Fruit fly (Drosophila melanogaster) whole organism, embryonic: ENCODE results near the gene IKKepsilon.

Experiments used
- Abd-B ChIP-seq: fragments of 200-800 bp; sonication (Bioruptor generic); optimal IDR thresholded peaks from 2 replicates; lab custom pipeline; 2018; ENCODE audit warnings: missing biosample characterization, mild to moderate bottlenecking, missing genetic modification characterization, moderate library complexity
- Ada2b ChIP-seq: fragments of 200-800 bp; sonication (Bioruptor generic); IDR thresholded peaks from 2 replicates; pipeline ENCODE4 v1.3.6; 2022; ENCODE audit warnings: missing biosample characterization, missing genetic modification characterization
- Bdp1 ChIP-seq: fragments of 200-800 bp; sonication (Bioruptor generic); optimal IDR thresholded peaks from 3 replicates; lab custom pipeline; 2016; ENCODE audit warnings: missing biosample characterization, missing genetic modification characterization
- CG10366 ChIP-seq: fragments of 200-800 bp; sonication (Bioruptor generic); IDR thresholded peaks from 2 replicates; pipeline ENCODE4 v1.3.6; 2022; ENCODE audit warnings: missing biosample characterization, missing genetic modification characterization
- CG10462 ChIP-seq: fragments of 200-800 bp; sonication (Bioruptor generic); optimal IDR thresholded peaks from 2 replicates; lab custom pipeline; 2016; ENCODE audit warnings: missing biosample characterization, missing genetic modification characterization
- CG10959 ChIP-seq: fragments of 200-800 bp; sonication (Bioruptor generic); IDR thresholded peaks from 2 replicates; pipeline ENCODE4 v1.3.6; 2022; ENCODE audit warnings: missing biosample characterization, missing genetic modification characterization
- CG14014 ChIP-seq: fragments of 200-800 bp; sonication (Bioruptor generic); IDR thresholded peaks from 2 replicates; pipeline ENCODE4 v1.3.6; 2022; ENCODE audit warnings: missing biosample characterization, missing genetic modification characterization
- CG15073 ChIP-seq: fragments of 200-800 bp; sonication (Bioruptor generic); optimal IDR thresholded peaks from 2 replicates; lab custom pipeline; 2016; ENCODE audit warnings: missing biosample characterization, missing genetic modification characterization
- CG15269 ChIP-seq: fragments of 200-800 bp; sonication (Bioruptor generic); optimal IDR thresholded peaks from 2 replicates; lab custom pipeline; 2018; ENCODE audit warnings: missing biosample characterization, mild to moderate bottlenecking, missing genetic modification characterization, moderate library complexity
- CG15601 ChIP-seq: fragments of 200-800 bp; sonication (Bioruptor generic); optimal IDR thresholded peaks from 3 replicates; lab custom pipeline; 2019; ENCODE audit warnings: missing biosample characterization, mild to moderate bottlenecking, missing genetic modification characterization, moderate library complexity
- CG2712 ChIP-seq: fragments of 200-800 bp; optimal IDR thresholded peaks from 3 replicates; lab custom pipeline; 2019; ENCODE audit warnings: missing biosample characterization, mild to moderate bottlenecking, missing genetic modification characterization, moderate library complexity
- CG30020 ChIP-seq: fragments of 200-800 bp; optimal IDR thresholded peaks from 2 replicates; lab custom pipeline; 2019; ENCODE audit warnings: missing biosample characterization, mild to moderate bottlenecking, missing genetic modification characterization, moderate library complexity
- CG33557 ChIP-seq: fragments of 200-800 bp; sonication (Bioruptor generic); optimal IDR thresholded peaks from 2 replicates; lab custom pipeline; 2019; ENCODE audit warnings: missing biosample characterization, mild to moderate bottlenecking, missing genetic modification characterization, moderate library complexity
- CG34376 ChIP-seq: fragments of 200-800 bp; sonication (Bioruptor generic); optimal IDR thresholded peaks from 2 replicates; lab custom pipeline; 2018; ENCODE audit warnings: missing biosample characterization, mild to moderate bottlenecking, missing genetic modification characterization
- CG3838 ChIP-seq: fragments of 200-800 bp; sonication (Bioruptor generic); optimal IDR thresholded peaks from 3 replicates; lab custom pipeline; 2016; ENCODE audit warnings: missing biosample characterization, missing genetic modification characterization
- CG4360 ChIP-seq: fragments of 200-800 bp; sonication (Bioruptor generic); IDR thresholded peaks from 2 replicates; pipeline ENCODE4 v1.3.6; 2022; ENCODE audit warnings: missing biosample characterization, missing genetic modification characterization
- CG4707 ChIP-seq: fragments of 200-800 bp; sonication (Bioruptor generic); optimal IDR thresholded peaks from 2 replicates; lab custom pipeline; 2018; ENCODE audit warnings: missing biosample characterization, mild to moderate bottlenecking, missing genetic modification characterization, moderate library complexity
- CG8089 ChIP-seq: fragments of 200-800 bp; sonication (Bioruptor generic); optimal IDR thresholded peaks from 3 replicates; lab custom pipeline; 2016; ENCODE audit warnings: missing biosample characterization, missing genetic modification characterization
- E2f1 ChIP-seq: fragments of 200-800 bp; sonication (Bioruptor generic); IDR thresholded peaks from 2 replicates; pipeline ENCODE4 v1.3.6; 2022; ENCODE audit warnings: missing biosample characterization, missing genetic modification characterization
- Hey ChIP-seq: fragments of 200-800 bp; sonication (Bioruptor generic); optimal IDR thresholded peaks from 3 replicates; lab custom pipeline; 2018; ENCODE audit warnings: missing biosample characterization, mild to moderate bottlenecking, missing genetic modification characterization
- Hmr ChIP-seq: fragments of 200-800 bp; sonication (Bioruptor generic); optimal IDR thresholded peaks from 3 replicates; lab custom pipeline; 2017; ENCODE audit warnings: mild to moderate bottlenecking, missing biosample characterization, missing genetic modification reagents, missing genetic modification characterization
- Hmx ChIP-seq: fragments of 200-800 bp; sonication (Bioruptor generic); optimal IDR thresholded peaks from 2 replicates; lab custom pipeline; 2016; ENCODE audit warnings: missing biosample characterization, missing genetic modification characterization
- MTF-1 ChIP-seq: fragments of 200-800 bp; sonication (Bioruptor generic); optimal IDR thresholded peaks from 2 replicates; lab custom pipeline; 2018; ENCODE audit warnings: missing biosample characterization, mild to moderate bottlenecking, missing genetic modification characterization, borderline replicate concordance
- NfI ChIP-seq: fragments of 200-800 bp; sonication (Bioruptor generic); optimal IDR thresholded peaks from 3 replicates; lab custom pipeline; 2018; ENCODE audit warnings: missing biosample characterization, mild to moderate bottlenecking, missing genetic modification characterization, moderate library complexity
- Oli ChIP-seq: fragments of 200-800 bp; sonication (Bioruptor generic); optimal IDR thresholded peaks from 2 replicates; lab custom pipeline; 2018; ENCODE audit warnings: missing biosample characterization, mild to moderate bottlenecking, missing genetic modification characterization, moderate library complexity
- Rfx ChIP-seq: fragments of 200-800 bp; sonication (Bioruptor generic); IDR thresholded peaks from 2 replicates; pipeline ENCODE4 v1.3.6; 2022; ENCODE audit warnings: missing biosample characterization, missing genetic modification characterization
- Side ChIP-seq: fragments of 200-800 bp; sonication (Bioruptor generic); optimal IDR thresholded peaks from 2 replicates; lab custom pipeline; 2016; ENCODE audit warnings: missing biosample characterization, missing genetic modification characterization
- Sry-δ ChIP-seq: fragments of 200-800 bp; sonication (Bioruptor generic); optimal IDR thresholded peaks from 2 replicates; lab custom pipeline; 2016; ENCODE audit warnings: missing biosample characterization, missing genetic modification characterization
- bab2 ChIP-seq: fragments of 200-800 bp; sonication (Bioruptor generic); optimal IDR thresholded peaks from 2 replicates; lab custom pipeline; 2016; ENCODE audit warnings: missing biosample characterization, missing genetic modification characterization
- bbx ChIP-seq: fragments of 200-800 bp; sonication (Bioruptor generic); IDR thresholded peaks from 2 replicates; pipeline ENCODE4 v1.3.6; 2022; ENCODE audit warnings: missing biosample characterization, missing genetic modification characterization; ENCODE audit not compliant: partially characterized antibody
- bsh ChIP-seq, 2 experiments: fragments of 200-800 bp; sonication (Bioruptor generic); optimal IDR thresholded peaks; 2 replicates each; lab custom pipeline; 2017 to 2018; ENCODE audit warnings: mild to moderate bottlenecking in 2 of 2, missing biosample characterization in 2 of 2, missing genetic modification characterization in 2 of 2, moderate library complexity in 1 of 2
- cg ChIP-seq: fragments of 200-800 bp; sonication (Bioruptor generic); optimal IDR thresholded peaks from 3 replicates; lab custom pipeline; 2019; ENCODE audit warnings: missing biosample characterization, mild to moderate bottlenecking, missing genetic modification characterization, moderate library complexity
- croc ChIP-seq: fragments of 200-800 bp; sonication (Bioruptor generic); conservative IDR thresholded peaks from 3 replicates; pipeline ENCODE4 v1.3.6; 2022; ENCODE audit warnings: missing biosample characterization, missing genetic modification characterization
- crol ChIP-seq: fragments of 200-800 bp; sonication (Bioruptor generic); IDR thresholded peaks from 2 replicates; pipeline ENCODE4 v1.3.6; 2022; ENCODE audit warnings: missing biosample characterization, missing genetic modification characterization
- fd3F ChIP-seq: fragments of 200-800 bp; sonication (Bioruptor generic); optimal IDR thresholded peaks from 2 replicates; lab custom pipeline; 2018; ENCODE audit warnings: missing biosample characterization, mild to moderate bottlenecking, missing genetic modification characterization, moderate library complexity
- gfzf ChIP-seq: fragments of 200-800 bp; sonication (Bioruptor generic); optimal IDR thresholded peaks from 2 replicates; lab custom pipeline; 2016; ENCODE audit warnings: missing biosample characterization, mild to moderate bottlenecking, missing genetic modification characterization, moderate library complexity
- hb ChIP-seq: fragments of 200-800 bp; sonication (Bioruptor generic); IDR thresholded peaks from 3 replicates; pipeline ENCODE4 v1.3.6; 2022; ENCODE audit warnings: missing biosample characterization, missing genetic modification characterization; ENCODE audit not compliant: partially characterized antibody
- hth ChIP-seq: fragments of >200 bp; optimal IDR thresholded peaks from 2 replicates; lab custom pipeline; 2017; ENCODE audit warnings: inconsistent platforms
- jigr1 ChIP-seq: fragments of 200-800 bp; sonication (Bioruptor generic); IDR thresholded peaks from 3 replicates; pipeline ENCODE4 v1.3.6; 2022; ENCODE audit warnings: missing biosample characterization, missing genetic modification characterization
- odd ChIP-seq: fragments of 200-800 bp; sonication (Bioruptor generic); optimal IDR thresholded peaks from 2 replicates; lab custom pipeline; 2017; ENCODE audit warnings: missing biosample characterization, mild to moderate bottlenecking, missing genetic modification characterization
- pan ChIP-seq, 4 experiments: fragments of >200 bp in 3 of 4; fragments of 200-800 bp in 1 of 4; sonication (Bioruptor generic) in 1 of 4; optimal IDR thresholded peaks in 3 of 4; IDR thresholded peaks in 1 of 4; 2 replicates each; pipeline versions ENCODE4 v1.3.6 to Lab custom; 2017 to 2022; ENCODE audit warnings: missing biosample characterization in 2 of 4, missing genetic modification characterization in 2 of 4, mixed read lengths in 1 of 4
- pros ChIP-seq: fragments of 200-800 bp; sonication (Bioruptor generic); optimal IDR thresholded peaks from 3 replicates; lab custom pipeline; 2019; ENCODE audit warnings: missing biosample characterization, mild to moderate bottlenecking, missing genetic modification characterization, moderate library complexity
- psq ChIP-seq: fragments of 200-800 bp; sonication (Bioruptor generic); optimal IDR thresholded peaks from 2 replicates; lab custom pipeline; 2017; ENCODE audit warnings: missing biosample characterization, missing genetic modification characterization
- schlank ChIP-seq: fragments of 200-800 bp; sonication (Bioruptor generic); optimal IDR thresholded peaks from 2 replicates; lab custom pipeline; 2018; ENCODE audit warnings: missing biosample characterization, mild to moderate bottlenecking, missing genetic modification characterization
- sd ChIP-seq: fragments of 200-800 bp; sonication (Bioruptor generic); optimal IDR thresholded peaks from 3 replicates; lab custom pipeline; 2018; ENCODE audit warnings: missing biosample characterization, mild to moderate bottlenecking, missing genetic modification characterization, moderate library complexity
- sim ChIP-seq: fragments of 200-800 bp; sonication (Bioruptor generic); IDR thresholded peaks from 2 replicates; pipeline ENCODE4 v1.3.6; 2022; ENCODE audit warnings: missing biosample characterization, missing genetic modification characterization
- sqz ChIP-seq: fragments of 200-800 bp; sonication (Bioruptor generic); optimal IDR thresholded peaks from 3 replicates; lab custom pipeline; 2018; ENCODE audit warnings: missing biosample characterization, mild to moderate bottlenecking, missing genetic modification characterization
- sug ChIP-seq: fragments of 200-800 bp; optimal IDR thresholded peaks from 2 replicates; lab custom pipeline; 2019; ENCODE audit warnings: missing biosample characterization, mild to moderate bottlenecking, missing genetic modification characterization, moderate library complexity
- tio ChIP-seq: fragments of 200-800 bp; sonication (Bioruptor generic); optimal IDR thresholded peaks from 2 replicates; lab custom pipeline; 2017; ENCODE audit warnings: missing biosample characterization, missing genetic modification characterization, inconsistent platforms
- zf30C ChIP-seq: fragments of 200-800 bp; sonication (Bioruptor generic); optimal IDR thresholded peaks from 3 replicates; lab custom pipeline; 2018; ENCODE audit warnings: missing biosample characterization, mild to moderate bottlenecking, missing genetic modification characterization

The IKKepsilon gene

DNA sequence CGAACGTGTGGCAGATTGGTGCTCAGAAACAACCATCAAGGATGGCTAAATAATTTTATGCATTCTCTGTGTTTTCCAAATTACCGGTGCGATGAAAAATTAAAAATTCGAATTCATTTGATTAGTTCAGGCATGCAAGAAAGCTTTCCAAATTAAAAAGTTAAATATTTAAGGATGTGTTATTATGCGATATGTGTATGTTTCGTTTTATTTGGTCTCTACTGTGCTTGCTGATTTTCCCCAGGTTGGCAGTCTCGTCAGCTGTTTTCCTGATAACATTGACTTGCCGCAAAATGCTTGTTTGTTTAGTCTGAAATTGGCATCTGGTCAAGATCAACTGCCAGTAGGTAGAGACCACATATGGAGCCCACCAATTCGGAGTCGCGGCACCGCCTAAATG lies 26.0 kb upstream of the IKKepsilon start, which contains the start of gene CG2611 (continued):
- TF ChIP-seq CG15269 (tag; lab: Kevin White, UChicago) (no peak), gfzf (GFP tag; lab: Kevin White, UChicago) (peak; percentile 8), CG4707 (GFP tag; lab: Kevin White, UChicago) (no peak), croc (GFP tag; lab: Robert Waterston, UW) (no peak), Hmr (GFP tag; lab: Kevin White, UChicago) (no peak), jigr1 (GFP tag; lab: Robert Waterston, UW) (no peak), sqz (GFP tag; lab: Kevin White, UChicago) (no peak), Side (GFP tag; lab: Kevin White, UChicago) (peak; percentile 31), CG3838 (no peak), sim (GFP tag; lab: Robert Waterston, UW) (no peak), bbx (GFP tag; lab: Robert Waterston, UW) (no peak), CG34376 (peak; percentile 22), bab2 (peak; percentile 45), CG10462 (GFP tag; lab: Kevin White, UChicago) (peak; percentile 12), CG4360 (0 out of 2 replicates have a peak, but pooled peaks have one; percentile 9), Sry-δ (GFP tag; lab: Kevin White, UChicago) (peak; percentile 55), E2f1 (0 out of 2 replicates have a peak, but pooled peaks have one; percentile 11), CG15073 (GFP tag; lab: Kevin White, UChicago) (no peak), crol (GFP tag; lab: Robert Waterston, UW) (no peak), pan (optimal IDR thresholded peaks at IDR 0.05; lab: Kevin White, UChicago) (no peak), pan (GFP tag; optimal IDR thresholded peaks at IDR 0.05 in 1 of 2, IDR thresholded peaks at IDR 0.05 in 1 of 2) (peak in 1 of 2 experiments; percentile 59), CG10366 (GFP tag; lab: Robert Waterston, UW) (peak; percentile 50; the same call in 1 of the 2 replicates), zf30C (GFP tag; lab: Kevin White, UChicago) (no peak)

DNA sequence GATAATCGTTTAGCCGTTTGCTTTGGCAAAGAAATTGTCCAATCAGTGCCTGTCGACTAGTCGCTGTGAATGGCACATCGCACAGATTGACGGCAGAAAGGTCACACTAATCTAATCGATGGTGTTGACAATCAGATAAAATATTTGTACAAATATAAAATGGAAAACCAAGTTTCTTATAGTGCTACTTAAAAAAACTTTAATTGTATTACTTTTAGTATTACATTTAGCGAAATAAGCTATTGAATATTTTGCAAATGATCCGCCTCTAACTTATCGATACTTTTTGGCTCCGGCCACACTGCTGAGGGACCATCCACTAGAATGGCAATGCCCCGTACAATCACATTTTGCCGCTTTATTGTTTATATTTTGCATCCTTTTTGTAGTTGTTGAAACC lies 19.7 kb upstream of the IKKepsilon start, which contains the start of the genes brun and CG2614:
Gene brun, minus strand, starts transcription at position 69 of the 400 bp plus-strand sequence.
Gene CG2614, plus strand, starts transcription at position 317 of the 400 bp plus-strand sequence.
- no peak for TF ChIP-seq CG15601 (tag; lab: Kevin White, UChicago)
- TF ChIP-seq Hmx, result no peak
- TF ChIP-seq odd, result no peak
- no peak for TF ChIP-seq schlank (tag; lab: Kevin White, UChicago)
- TF ChIP-seq Rfx (GFP tag; lab: Robert Waterston, UW), result peak; percentile 77; the same call in 1 of the 2 replicates
- no peak for TF ChIP-seq hth (lab: Kevin White, UChicago)
- no peak for TF ChIP-seq MTF-1 (GFP tag; lab: Kevin White, UChicago)
- no peak for TF ChIP-seq NfI (GFP tag; lab: Kevin White, UChicago)
- peak; percentile 34 for TF ChIP-seq fd3F (GFP tag; lab: Kevin White, UChicago)
- peak; percentile 15 for TF ChIP-seq CG33557 (GFP tag; lab: Kevin White, UChicago)
- no peak for TF ChIP-seq cg (GFP tag; lab: Kevin White, UChicago)
- TF ChIP-seq CG10959 (GFP tag; lab: Robert Waterston, UW), result 0 out of 2 replicates have a peak, but pooled peaks have one; percentile 20
- no peak for TF ChIP-seq Oli (tag; lab: Kevin White, UChicago)
- no peak for TF ChIP-seq Hey
- TF ChIP-seq CG8089 (GFP tag; lab: Kevin White, UChicago), result peak; percentile 37
- TF ChIP-seq bsh (GFP tag; optimal IDR thresholded peaks at IDR 0.05; lab: Kevin White, UChicago), result peak in 1 of 2 experiments; percentile 57
- peak; percentile 61 for TF ChIP-seq CG30020 (tag; lab: Kevin White, UChicago)
- no peak for TF ChIP-seq Bdp1
- peak; percentile 82 for TF ChIP-seq CG2712 (tag; lab: Kevin White, UChicago)
- no peak for TF ChIP-seq Abd-B (GFP tag; lab: Kevin White, UChicago)
- TF ChIP-seq tio (GFP tag; lab: Kevin White, UChicago), result no peak
- TF ChIP-seq pros, result no peak
- TF ChIP-seq sug (tag; lab: Kevin White, UChicago), result no peak
- no peak for TF ChIP-seq sd (tag; lab: Kevin White, UChicago)
- TF ChIP-seq psq (GFP tag; lab: Kevin White, UChicago), result peak; percentile 11
- TF ChIP-seq sqz (GFP tag; lab: Kevin White, UChicago), result no peak
- peak; percentile 74 for TF ChIP-seq CG14014 (GFP tag; lab: Robert Waterston, UW)
- peak; percentile 45; the same call in 1 of the 2 replicates for TF ChIP-seq Ada2b (GFP tag; lab: Robert Waterston, UW)
- peak; percentile 85 for TF ChIP-seq hb (GFP tag; lab: Robert Waterston, UW)
